Worm (Caenorhabditis elegans) whole organism, midembryonic: ENCODE measurements around the gene mel-46.

Experiments used
- T22C8.4 ChIP-seq: fragments of 200-800 bp; sonication (Bioruptor generic); IDR thresholded peaks from 2 replicates; pipeline ENCODE4 v1.3.6; 2022; ENCODE audit warnings: missing genetic modification characterization, missing compliant biosample characterization
- flt-1 ChIP-seq: fragments of 200-800 bp; sonication (Bioruptor generic); IDR thresholded peaks from 2 replicates; pipeline ENCODE4 v1.3.6; 2022; ENCODE audit warnings: missing genetic modification characterization, missing compliant biosample characterization

DNA sequence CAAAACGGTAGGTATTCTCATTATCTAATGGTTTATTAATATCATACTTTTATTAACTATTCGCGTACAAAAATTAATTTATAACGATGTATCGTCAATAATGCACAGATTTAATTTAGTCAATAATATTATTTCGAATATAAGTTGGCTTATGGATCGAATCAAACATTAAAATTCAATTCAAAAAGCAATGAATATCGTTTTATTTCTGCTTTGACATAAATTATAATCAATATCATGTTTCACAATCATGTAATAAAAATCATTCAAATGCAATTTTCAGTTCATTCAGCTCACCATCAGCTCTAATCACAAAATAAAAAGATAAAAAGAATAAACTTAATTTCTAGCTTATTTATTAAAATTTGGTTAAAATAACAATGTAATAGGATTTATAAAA, 34.6 kb downstream of the mel-46 start, which contains the start of gene Y116A8A.6:
- TF ChIP-seq T22C8.4 (GFP tag; lab: Robert Waterston, UW) (no peak), flt-1 (GFP tag; lab: Robert Waterston, UW) (no peak)
